Worm (Caenorhabditis elegans) whole organism, L4 larva: ENCODE measurements around the gene nhr-39.

Experiments
- F26F4.8 ChIP-seq: fragments of 200-800 bp; sonication (Bioruptor generic); conservative IDR thresholded peaks from 2 replicates; pipeline ENCODE4 v1.3.6; 2022; ENCODE audit warnings: missing genetic modification characterization, missing compliant biosample characterization
- R02D3.7 ChIP-seq: fragments of 150-350 bp; sonication (generic microtip); optimal IDR thresholded peaks from 3 replicates; lab custom pipeline; 2014; ENCODE audit warnings: missing biosample characterization, missing genetic modification characterization
- T20F7.1 ChIP-seq: fragments of 200-800 bp; sonication (Bioruptor generic); optimal IDR thresholded peaks from 2 replicates; lab custom pipeline; 2018; ENCODE audit warnings: mild to moderate bottlenecking, missing genetic modification characterization, missing compliant biosample characterization
- T26A8.4 ChIP-seq: fragments of 200-800 bp; sonication (Bioruptor generic); IDR thresholded peaks from 2 replicates; pipeline ENCODE4 v1.3.6; 2022; ENCODE audit warnings: missing genetic modification characterization, missing compliant biosample characterization
- Y105C5A.15 ChIP-seq: fragments of 200-800 bp; sonication (Bioruptor generic); IDR thresholded peaks from 2 replicates; pipeline ENCODE4 v1.3.6; 2022; ENCODE audit warnings: missing genetic modification characterization, missing compliant biosample characterization
- ZK337.2 ChIP-seq: fragments of 200-800 bp; sonication (Bioruptor generic); IDR thresholded peaks from 2 replicates; pipeline ENCODE4 v1.3.6; 2022; ENCODE audit warnings: missing genetic modification reagents, missing genetic modification characterization, missing compliant biosample characterization
- aha-1 ChIP-seq: fragments of 150-350 bp; peaks from one replicate; lab custom pipeline; 2014; ENCODE audit warnings: missing biosample characterization, missing genetic modification characterization
- aly-2 ChIP-seq: sonication (generic microtip); optimal IDR thresholded peaks from 2 replicates; lab custom pipeline; 2018; ENCODE audit warnings: missing biosample characterization, missing genetic modification characterization
- ama-1 ChIP-seq: fragments of 150-350 bp; optimal IDR thresholded peaks from 2 replicates; lab custom pipeline; 2014; ENCODE audit warnings: inconsistent platforms, mixed read lengths
- arid-1 ChIP-seq: fragments of 200-800 bp; sonication (Bioruptor generic); conservative IDR thresholded peaks from 2 replicates; pipeline ENCODE4 v1.3.6; 2022; ENCODE audit warnings: missing genetic modification reagents, missing genetic modification characterization, missing compliant biosample characterization
- ceh-28 ChIP-seq: fragments of 150-350 bp; optimal IDR thresholded peaks from 2 replicates; lab custom pipeline; 2014; ENCODE audit warnings: missing biosample characterization, missing genetic modification reagents, missing genetic modification characterization
- ceh-32 ChIP-seq: sonication (generic microtip); optimal IDR thresholded peaks from 2 replicates; lab custom pipeline; 2016; ENCODE audit warnings: mild to moderate bottlenecking, missing genetic modification characterization, missing compliant biosample characterization; ENCODE audit not compliant: poor library complexity
- ceh-82 ChIP-seq: sonication (generic microtip); optimal IDR thresholded peaks from 2 replicates; lab custom pipeline; 2017; ENCODE audit warnings: missing biosample characterization, missing genetic modification characterization
- ces-1 ChIP-seq: fragments of 150-350 bp; sonication (generic microtip); optimal IDR thresholded peaks from 4 replicates; lab custom pipeline; 2014; ENCODE audit warnings: missing biosample characterization, missing genetic modification reagents, missing genetic modification characterization
- daf-8 ChIP-seq: fragments of 200-800 bp; sonication (Bioruptor generic); IDR thresholded peaks from 2 replicates; pipeline ENCODE4 v1.3.6; 2022; ENCODE audit warnings: missing genetic modification characterization, missing compliant biosample characterization
- dmd-6 ChIP-seq: fragments of 200-800 bp; sonication (Bioruptor generic); IDR thresholded peaks from 2 replicates; pipeline ENCODE4 v1.3.6; 2022; ENCODE audit warnings: missing genetic modification reagents, missing genetic modification characterization, missing compliant biosample characterization
- dmd-9 ChIP-seq: fragments of 200-800 bp; sonication (Bioruptor generic); IDR thresholded peaks from 2 replicates; pipeline ENCODE4 v1.3.6; 2022; ENCODE audit warnings: missing genetic modification reagents, missing genetic modification characterization, missing compliant biosample characterization
- dpl-1 ChIP-seq: fragments of 150-350 bp; optimal IDR thresholded peaks from 2 replicates; lab custom pipeline; 2014; ENCODE audit warnings: missing biosample characterization, missing genetic modification reagents, missing genetic modification characterization
- dve-1 ChIP-seq: sonication (generic microtip); optimal IDR thresholded peaks from 2 replicates; lab custom pipeline; 2017; ENCODE audit warnings: antibody characterized with exemption, mild to moderate bottlenecking, missing genetic modification characterization, missing compliant biosample characterization; ENCODE audit not compliant: insufficient read depth
- hlh-30 ChIP-seq: sonication (generic microtip); optimal IDR thresholded peaks from 2 replicates; lab custom pipeline; 2017; ENCODE audit warnings: antibody characterized with exemption, mild to moderate bottlenecking, missing genetic modification characterization, missing compliant biosample characterization; ENCODE audit not compliant: insufficient read depth
- lim-7 ChIP-seq: fragments of 200-800 bp; sonication (Bioruptor generic); IDR thresholded peaks from 2 replicates; pipeline ENCODE4 v1.3.6; 2022; ENCODE audit warnings: missing genetic modification characterization, missing compliant biosample characterization
- lin-38 ChIP-seq: fragments of 200-800 bp; sonication (Bioruptor generic); IDR thresholded peaks from 2 replicates; pipeline ENCODE4 v1.3.6; 2022; ENCODE audit warnings: missing genetic modification reagents, missing genetic modification characterization, missing compliant biosample characterization
- lin-39 ChIP-seq: fragments of 150-350 bp; optimal IDR thresholded peaks from 2 replicates; lab custom pipeline; 2014; ENCODE audit warnings: missing biosample characterization, missing genetic modification reagents, missing genetic modification characterization
- lir-3 ChIP-seq: sonication (generic microtip); optimal IDR thresholded peaks from 2 replicates; lab custom pipeline; 2016; ENCODE audit warnings: mild to moderate bottlenecking, missing genetic modification characterization, missing compliant biosample characterization
- lsy-2 ChIP-seq, 2 experiments: fragments of 150-350 bp in 1 of 2; sonication (generic microtip) in 1 of 2; optimal IDR thresholded peaks; 2 replicates each; lab custom pipeline; 2014 to 2017; ENCODE audit warnings: missing biosample characterization in 2 of 2, missing genetic modification characterization in 2 of 2
- mdl-1 ChIP-seq, 2 experiments: fragments of 150-350 bp in 1 of 2; sonication (generic microtip) in 1 of 2; optimal IDR thresholded peaks; 2 replicates each; lab custom pipeline; 2014 to 2017; ENCODE audit warnings: missing biosample characterization in 2 of 2, missing genetic modification characterization in 2 of 2
- mdt-29 ChIP-seq: fragments of 200-800 bp; sonication (Bioruptor generic); IDR thresholded peaks from 2 replicates; pipeline ENCODE4 v1.3.6; 2022; ENCODE audit warnings: missing genetic modification reagents, missing genetic modification characterization, missing compliant biosample characterization
- mxl-3 ChIP-seq: fragments of 200-800 bp; sonication (Bioruptor generic); optimal IDR thresholded peaks from 2 replicates; lab custom pipeline; 2018; ENCODE audit warnings: mild to moderate bottlenecking, missing genetic modification characterization, missing compliant biosample characterization
- nhr-10 ChIP-seq: fragments of 150-350 bp; optimal IDR thresholded peaks from 2 replicates; lab custom pipeline; 2014; ENCODE audit warnings: missing biosample characterization, missing genetic modification characterization
- nhr-11 ChIP-seq: fragments of 150-350 bp; optimal IDR thresholded peaks from 2 replicates; lab custom pipeline; 2014; ENCODE audit warnings: missing biosample characterization, missing genetic modification characterization
- nhr-237 ChIP-seq: sonication (generic microtip); optimal IDR thresholded peaks from 2 replicates; lab custom pipeline; 2017; ENCODE audit warnings: missing biosample characterization, missing genetic modification characterization
- nhr-76 ChIP-seq: fragments of 150-350 bp; optimal IDR thresholded peaks from 2 replicates; lab custom pipeline; 2014; ENCODE audit warnings: missing biosample characterization, missing genetic modification characterization
- nhr-77 ChIP-seq: fragments of 150-350 bp; optimal IDR thresholded peaks from 2 replicates; lab custom pipeline; 2014; ENCODE audit warnings: missing biosample characterization, missing genetic modification characterization
- pha-4 ChIP-seq, 2 experiments: fragments of 150-350 bp in 1 of 2; fragments of 200-800 bp in 1 of 2; sonication (Bioruptor generic) in 1 of 2; IDR thresholded peaks in 1 of 2; optimal IDR thresholded peaks in 1 of 2; 2 replicates each; pipeline versions ENCODE4 v1.3.6 to Lab custom; 2014 to 2022; ENCODE audit warnings: missing genetic modification characterization in 2 of 2, missing genetic modification reagents in 2 of 2, missing biosample characterization in 1 of 2, missing compliant biosample characterization in 1 of 2
- rbr-2 ChIP-seq: sonication (generic microtip); optimal IDR thresholded peaks from 2 replicates; lab custom pipeline; 2016; ENCODE audit warnings: missing genotype, missing genetic modification characterization, missing compliant biosample characterization
- sdz-12 ChIP-seq: fragments of 200-800 bp; sonication (Bioruptor generic); optimal IDR thresholded peaks from 2 replicates; lab custom pipeline; 2018; ENCODE audit warnings: mild to moderate bottlenecking, missing genetic modification characterization, missing compliant biosample characterization
- skn-1 ChIP-seq: fragments of 150-350 bp; optimal IDR thresholded peaks from 2 replicates; lab custom pipeline; 2014; ENCODE audit warnings: missing biosample characterization, missing genetic modification characterization
- snpc-4 ChIP-seq: fragments of 150-350 bp; optimal IDR thresholded peaks from 2 replicates; lab custom pipeline; 2014; ENCODE audit warnings: missing biosample characterization, missing genetic modification characterization
- tag-97 ChIP-seq: fragments of 200-800 bp; sonication (Bioruptor generic); IDR thresholded peaks from 2 replicates; pipeline ENCODE4 v1.3.6; 2022; ENCODE audit warnings: missing genetic modification characterization, missing compliant biosample characterization
- tra-1 ChIP-seq: fragments of 200-800 bp; sonication (Bioruptor generic); IDR thresholded peaks from 2 replicates; pipeline ENCODE4 v1.3.6; 2022; ENCODE audit warnings: missing genetic modification reagents, missing genetic modification characterization, missing compliant biosample characterization
- unc-130 ChIP-seq: sonication (generic microtip); optimal IDR thresholded peaks from 2 replicates; lab custom pipeline; 2016; ENCODE audit warnings: missing genetic modification reagents, missing genetic modification characterization, missing compliant biosample characterization
- ztf-7 ChIP-seq: fragments of 150-350 bp; optimal IDR thresholded peaks from 2 replicates; lab custom pipeline; 2014; ENCODE audit warnings: missing biosample characterization, missing genetic modification characterization

Gene nhr-39

DNA sequence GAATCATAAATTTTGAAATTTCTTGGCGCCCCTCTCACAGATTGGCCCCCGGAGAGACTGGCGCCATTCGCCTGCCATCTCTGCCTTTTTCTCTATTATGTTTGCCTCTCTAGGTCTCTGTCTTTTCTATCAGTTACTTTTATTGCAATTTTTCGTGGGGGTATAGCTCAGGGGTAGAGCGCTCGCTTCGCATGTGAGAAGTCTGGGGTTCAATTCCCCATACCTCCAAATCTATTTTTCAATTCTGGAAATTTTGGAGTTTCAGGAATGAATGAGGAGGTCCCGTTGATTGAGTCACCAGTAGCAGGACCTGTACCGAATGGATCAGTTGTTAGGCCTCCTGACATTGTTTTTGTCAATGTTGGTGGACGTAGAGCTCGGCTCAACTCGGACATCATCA lies 14.9 kb downstream of the nhr-39 start, which contains the start of gene kvs-3 (continued):
- TF ChIP-seq unc-130 (GFP tag; lab: Kevin White, UChicago) (peak; percentile 22), ces-1 (GFP tag; lab: Kevin White, UChicago) (no peak), skn-1 (tag; lab: Kevin White, UChicago) (no peak), mxl-3 (GFP tag; lab: Kevin White, UChicago) (no peak), snpc-4 (no peak), T26A8.4 (GFP tag; lab: Robert Waterston, UW) (no peak; the same call in 1 of the 2 replicates), nhr-11 (tag; lab: Kevin White, UChicago) (no peak), nhr-237 (tag; lab: Kevin White, UChicago) (no peak), daf-8 (GFP tag; lab: Robert Waterston, UW) (0 out of 2 replicates have a peak, but pooled peaks have one; percentile 76), sdz-12 (peak; percentile 44), Y105C5A.15 (GFP tag; lab: Robert Waterston, UW) (peak; percentile 98), nhr-10 (tag; lab: Kevin White, UChicago) (no peak), ceh-82 (no peak), dpl-1 (GFP tag; lab: Kevin White, UChicago) (peak; percentile 4), arid-1 (GFP tag; lab: Robert Waterston, UW) (peak; percentile 93; the same call in 1 of the 2 replicates), dmd-9 (GFP tag; lab: Robert Waterston, UW) (peak; percentile 75)

DNA sequence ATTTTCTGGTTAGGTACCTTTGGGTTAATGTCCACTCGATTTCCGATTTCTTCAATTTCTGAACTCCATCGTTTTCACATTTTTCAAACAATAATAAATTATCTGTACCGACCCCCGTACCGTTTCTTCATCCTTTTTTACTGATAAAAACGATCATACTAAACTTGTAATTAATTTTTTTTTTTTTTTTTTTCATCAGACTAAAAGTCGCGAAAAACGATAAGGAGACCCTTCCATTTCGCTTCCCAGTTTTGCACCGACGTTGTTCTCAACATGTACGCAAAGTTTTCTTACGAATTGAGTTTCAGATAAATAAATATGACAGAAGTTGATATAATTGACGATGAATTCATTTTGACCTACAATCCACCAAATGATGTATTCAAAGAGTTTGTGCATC lies 18.1 kb downstream of the nhr-39 start, which contains the start of gene F44A2.7:
F44A2.7 (plus strand) TSS at position 301 of the 400 bp plus-strand sequence.
- TF ChIP-seq dmd-6 (GFP tag; lab: Robert Waterston, UW) (0 out of 2 replicates have a peak, but pooled peaks have one; percentile 21), ceh-32 (no peak), rbr-2 (tag; lab: Kevin White, UChicago) (no peak), hlh-30 (tag; lab: Kevin White, UChicago) (no peak), T26A8.4 (GFP tag; lab: Robert Waterston, UW) (no peak), F26F4.8 (no peak)

DNA sequence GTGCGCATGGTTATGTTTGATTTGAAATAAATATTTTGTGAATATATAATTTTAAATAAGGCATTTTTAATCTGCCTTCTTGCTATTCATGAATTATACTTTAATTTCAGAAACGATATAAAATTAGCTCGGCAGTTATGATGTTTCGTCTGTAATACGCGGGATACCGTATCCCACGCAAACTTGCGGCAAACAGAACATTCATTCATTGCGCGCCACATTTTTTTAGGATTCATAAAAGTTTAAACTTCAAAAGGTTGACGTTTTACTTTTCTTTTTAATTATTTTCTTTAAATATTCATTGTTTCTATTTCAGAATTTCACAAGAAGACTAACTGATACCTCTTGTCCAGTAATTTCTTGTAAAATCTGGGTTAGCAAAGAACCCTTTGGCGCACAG lies 19.8 kb downstream of the nhr-39 start, which contains the start of gene tag-153:
tag-153 (plus strand) TSS at position 200 of the 400 bp plus-strand sequence.
- TF ChIP-seq tra-1 (GFP tag; lab: Robert Waterston, UW): no peak
- no peak for TF ChIP-seq nhr-77 (tag; lab: Kevin White, UChicago)
- no peak for TF ChIP-seq lin-39 (tag; lab: Kevin White, UChicago)
- no peak for TF ChIP-seq nhr-11 (tag; lab: Kevin White, UChicago)
- no peak for TF ChIP-seq tag-97

DNA sequence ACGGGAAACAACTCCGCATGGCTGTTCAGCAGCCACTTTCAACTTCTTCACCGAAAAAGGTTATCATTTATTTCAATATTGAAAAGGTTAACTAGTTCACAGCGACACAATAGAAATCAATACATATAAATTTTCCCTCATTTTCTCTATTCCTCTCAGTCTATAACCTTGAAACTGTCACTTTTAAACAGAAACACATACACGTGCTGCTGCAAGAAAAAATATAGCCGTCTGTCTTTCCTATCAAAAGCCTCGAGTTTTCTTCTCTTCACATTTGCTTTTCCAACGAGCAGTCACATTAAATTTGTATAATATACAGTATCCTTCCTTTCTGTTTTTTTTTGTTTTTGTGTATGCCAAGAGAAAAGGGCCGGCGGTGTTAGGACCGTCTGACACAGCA lies 21.0 kb downstream of the nhr-39 start:
- peak; percentile 4 to 42 for TF ChIP-seq mdl-1 (tag; optimal IDR thresholded peaks at IDR 0.05; lab: Kevin White, UChicago)
- peak; percentile 56 for TF ChIP-seq hlh-30 (tag; lab: Kevin White, UChicago)
- TF ChIP-seq aha-1: peak; percentile 53
- TF ChIP-seq mxl-3 (GFP tag; lab: Kevin White, UChicago): peak; percentile 56
- TF ChIP-seq R02D3.7 (tag; lab: Kevin White, UChicago): no peak
- TF ChIP-seq dve-1: peak; percentile 6
- TF ChIP-seq aly-2 (tag; lab: Kevin White, UChicago): no peak

DNA sequence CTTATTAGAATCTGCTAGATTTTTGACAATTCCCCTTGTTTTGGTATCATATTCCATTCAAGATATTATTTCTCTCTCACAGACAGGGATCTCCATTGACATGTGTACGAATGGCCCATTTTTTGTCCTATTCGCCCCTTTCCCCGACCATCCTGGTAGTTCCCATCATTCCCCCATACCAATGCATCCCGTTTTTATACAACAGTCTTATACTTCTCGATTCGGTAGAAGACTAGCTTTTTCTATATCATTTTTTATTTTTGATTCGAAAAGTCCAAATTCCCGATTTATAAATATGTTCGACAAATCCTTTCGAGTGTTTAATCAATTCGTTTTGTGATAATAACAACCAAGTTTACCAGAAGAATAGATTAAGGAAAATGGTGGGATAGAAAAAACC lies 23.8 kb downstream of the nhr-39 start:
- TF ChIP-seq nhr-76 (no peak), ama-1 (peak; percentile 34), nhr-77 (tag; lab: Kevin White, UChicago) (peak; percentile 56)
- TF ChIP-seq, all 104 proteins: peak for 2

DNA sequence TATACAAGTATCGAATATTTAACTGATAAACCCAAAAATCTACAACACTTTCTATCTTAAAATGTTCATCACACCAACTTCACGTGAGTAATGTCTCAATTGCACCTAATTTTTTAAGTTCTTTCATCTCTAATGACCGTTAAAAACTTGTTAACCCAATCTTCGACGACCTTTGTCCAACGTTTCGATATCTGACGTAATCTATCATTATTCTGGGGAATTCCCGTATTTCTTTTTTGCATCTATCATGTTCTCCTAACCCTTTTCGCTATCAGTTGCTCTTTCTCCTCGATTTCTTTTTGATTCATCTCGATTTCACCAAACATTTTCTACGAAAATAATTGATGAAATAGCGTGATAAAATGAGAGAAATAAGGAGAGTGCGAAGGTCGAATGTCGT lies 24.6 kb downstream of the nhr-39 start:
- TF ChIP-seq lsy-2 (tag; optimal IDR thresholded peaks at IDR 0.05; lab: Kevin White, UChicago): no peak
- TF ChIP-seq aha-1: peak; percentile 93
- no peak for TF ChIP-seq skn-1 (tag; lab: Kevin White, UChicago)
- no peak for TF ChIP-seq T20F7.1 (GFP tag; lab: Kevin White, UChicago)
- TF ChIP-seq mdl-1 (tag; optimal IDR thresholded peaks at IDR 0.05; lab: Kevin White, UChicago): peak in 1 of 2 experiments; percentile 28
- peak; percentile 54 for TF ChIP-seq dmd-6 (GFP tag; lab: Robert Waterston, UW)
- TF ChIP-seq mdt-29: no peak
- TF ChIP-seq ZK337.2 (GFP tag; lab: Robert Waterston, UW): no peak
- TF ChIP-seq ceh-28: no peak
- TF ChIP-seq lin-38 (GFP tag; lab: Robert Waterston, UW): no peak
- TF ChIP-seq ces-1 (GFP tag; lab: Kevin White, UChicago): no peak
- no peak for TF ChIP-seq lim-7 (GFP tag; lab: Robert Waterston, UW)
- no peak for TF ChIP-seq lir-3 (tag; lab: Kevin White, UChicago)
- TF ChIP-seq ztf-7 (tag; lab: Kevin White, UChicago): no peak
- no peak for TF ChIP-seq snpc-4
- TF ChIP-seq daf-8 (GFP tag; lab: Robert Waterston, UW): no peak
- no peak for TF ChIP-seq pha-4 (GFP tag; IDR thresholded peaks at IDR 0.05; lab: Robert Waterston, UW)
- no peak for TF ChIP-seq pha-4 (tag; optimal IDR thresholded peaks at IDR 0.05; lab: Kevin White, UChicago)
